Fruit fly (Drosophila melanogaster) whole organism, pupa: ENCODE results near the gene CG17917.

Experiments
- CG12605 ChIP-seq: fragments of 200-800 bp; sonication (Bioruptor generic); IDR thresholded peaks from 2 replicates; pipeline ENCODE4 v1.3.6; 2022; ENCODE audit warnings: missing biosample characterization, missing genetic modification characterization
- CG13204 ChIP-seq: fragments of 200-800 bp; sonication (Bioruptor generic); optimal IDR thresholded peaks from 2 replicates; lab custom pipeline; 2018; ENCODE audit warnings: missing biosample characterization, mild to moderate bottlenecking, missing genetic modification characterization, moderate library complexity
- EcR ChIP-seq: fragments of 200-800 bp; sonication (Bioruptor generic); optimal IDR thresholded peaks from 3 replicates; lab custom pipeline; 2019; ENCODE audit warnings: missing biosample characterization, missing genetic modification characterization, mild to moderate bottlenecking, moderate library complexity, missing genetic modification reagents

dm6 chr3R:6345814-6346213 lies 4.0 kb downstream of the CG17917 start, which contains the start of the genes SmD2 and CG18048:
- TF ChIP-seq CG12605 (GFP tag; lab: Robert Waterston, UW) (no peak), EcR (GFP tag; lab: Kevin White, UChicago) (no peak), CG13204 (no peak)
